Fruit fly (Drosophila melanogaster) whole organism, larva: ENCODE results near the gene CG5070.

Experiments
- noc ChIP-seq: fragments of 200-800 bp; sonication (Bioruptor generic); optimal IDR thresholded peaks from 3 replicates; lab custom pipeline; 2019; ENCODE audit warnings: missing biosample characterization, mild to moderate bottlenecking, missing genetic modification characterization, moderate library complexity

Gene CG5070

DNA sequence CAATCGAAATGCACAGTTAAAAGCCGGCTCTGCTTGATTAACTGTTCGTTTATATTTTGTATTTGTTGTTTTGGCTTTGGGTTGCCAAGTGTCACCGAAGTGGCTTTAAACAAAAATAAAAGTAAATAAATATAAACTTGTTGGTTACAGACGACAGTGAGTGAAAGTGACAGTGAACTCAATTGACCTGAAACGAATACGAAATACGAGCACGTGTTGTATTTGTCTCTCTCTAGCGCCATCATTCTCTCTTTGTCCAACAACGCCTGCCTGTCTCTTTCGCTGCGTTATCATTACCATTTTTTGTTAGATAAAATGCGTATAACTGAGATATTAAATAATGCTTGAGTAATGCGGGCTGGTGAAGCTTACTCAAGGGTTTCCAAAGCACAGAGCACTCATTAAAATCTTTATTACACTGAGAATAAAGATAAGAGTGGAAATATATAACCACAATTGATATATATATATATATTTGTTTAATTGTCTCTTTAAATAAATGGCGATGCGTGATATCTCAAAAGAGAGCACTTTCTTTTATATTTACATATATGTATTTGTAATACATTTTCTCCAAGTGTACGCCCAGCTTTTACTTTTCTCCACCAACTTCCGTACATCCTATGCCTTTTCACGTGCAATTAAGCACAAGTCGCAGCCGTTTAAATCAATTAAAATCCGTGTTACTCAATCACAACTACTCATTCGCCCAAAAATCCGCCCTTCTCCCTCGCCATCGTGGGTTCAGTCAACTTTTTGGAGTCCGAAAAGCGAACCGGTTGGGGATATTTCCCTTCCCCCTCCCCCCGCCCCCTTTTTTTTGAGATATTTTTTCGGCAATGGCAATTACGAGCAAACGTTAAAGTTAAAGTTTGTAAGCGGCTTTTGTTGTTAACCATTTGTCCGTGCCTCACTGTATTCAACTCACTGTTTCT lies 21.4 kb upstream of the CG5070 start:
- TF ChIP-seq noc: no peak

DNA sequence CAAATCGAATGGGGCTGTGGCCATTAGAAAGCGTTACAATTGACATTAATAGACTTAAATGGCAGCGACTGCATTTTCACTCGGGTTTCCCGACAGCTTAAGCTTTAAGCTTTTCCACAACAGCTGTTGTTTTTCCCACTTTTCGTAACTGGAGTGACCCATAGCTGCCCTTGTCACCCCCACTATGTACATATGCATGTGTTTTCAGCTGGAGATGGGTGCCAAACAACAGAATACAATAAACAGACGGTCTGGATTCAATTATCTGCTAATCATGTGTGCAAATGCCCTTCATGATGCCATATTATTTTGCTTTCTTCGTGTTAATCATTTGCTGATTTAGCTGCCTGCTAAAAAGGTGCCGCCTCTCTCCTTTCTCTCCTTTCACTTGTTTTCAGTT lies 19.4 kb upstream of the CG5070 start:
- no peak for TF ChIP-seq noc

- TF ChIP-seq noc: no peak
These were observed 16.5 kb upstream of the CG5070 start for dm6 chrX:17186432-17186831.

DNA sequence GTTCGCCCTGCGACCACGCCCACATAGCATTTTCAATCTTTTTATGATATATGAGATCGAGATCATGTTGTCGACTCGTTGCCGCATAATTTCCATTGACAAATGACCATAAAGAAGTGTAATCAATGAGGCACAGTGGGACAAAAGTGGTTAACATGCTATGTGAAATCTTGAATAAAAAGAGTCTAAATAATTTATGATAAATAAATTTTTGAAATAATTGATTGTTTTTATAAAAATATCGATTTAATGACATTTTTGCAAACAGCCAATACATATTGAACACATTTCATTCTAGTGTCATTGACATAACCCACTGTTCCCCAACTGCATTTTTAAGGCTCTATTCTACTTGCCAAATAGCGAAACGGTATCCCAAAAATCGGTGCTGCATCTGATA lies 15.4 kb upstream of the CG5070 start:
- no peak for TF ChIP-seq noc

dm6 chrX:17188167-17188566 lies 14.7 kb upstream of the CG5070 start:
- no peak for TF ChIP-seq noc

- TF ChIP-seq noc: no peak
These were observed 2.1 kb downstream of the CG5070 start for dm6 chrX:17205028-17205427.

DNA sequence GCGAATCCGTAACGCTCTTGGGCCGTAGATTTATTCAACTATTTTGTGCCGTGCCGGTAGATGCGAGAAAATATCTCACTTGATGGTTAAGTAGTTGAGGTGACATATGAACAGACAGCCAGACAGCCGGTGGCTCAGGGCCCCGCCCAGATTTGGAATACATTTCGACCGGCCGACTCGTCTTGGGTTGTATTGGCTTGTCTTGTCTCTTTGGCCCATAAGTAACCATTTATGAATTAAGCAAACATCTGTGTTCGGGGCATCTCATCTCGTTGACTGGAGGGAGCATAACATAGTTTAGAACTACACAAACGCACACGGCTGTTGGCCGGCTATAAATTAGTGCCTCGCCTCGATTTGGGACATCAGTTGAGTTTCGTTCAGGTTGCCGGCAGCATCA lies 3.1 kb downstream of the CG5070 start, which contains the start of gene CG32564:
Gene CG32564, plus strand, starts transcription at position 362 of the 400 bp plus-strand sequence.
- TF ChIP-seq noc: no peak

DNA sequence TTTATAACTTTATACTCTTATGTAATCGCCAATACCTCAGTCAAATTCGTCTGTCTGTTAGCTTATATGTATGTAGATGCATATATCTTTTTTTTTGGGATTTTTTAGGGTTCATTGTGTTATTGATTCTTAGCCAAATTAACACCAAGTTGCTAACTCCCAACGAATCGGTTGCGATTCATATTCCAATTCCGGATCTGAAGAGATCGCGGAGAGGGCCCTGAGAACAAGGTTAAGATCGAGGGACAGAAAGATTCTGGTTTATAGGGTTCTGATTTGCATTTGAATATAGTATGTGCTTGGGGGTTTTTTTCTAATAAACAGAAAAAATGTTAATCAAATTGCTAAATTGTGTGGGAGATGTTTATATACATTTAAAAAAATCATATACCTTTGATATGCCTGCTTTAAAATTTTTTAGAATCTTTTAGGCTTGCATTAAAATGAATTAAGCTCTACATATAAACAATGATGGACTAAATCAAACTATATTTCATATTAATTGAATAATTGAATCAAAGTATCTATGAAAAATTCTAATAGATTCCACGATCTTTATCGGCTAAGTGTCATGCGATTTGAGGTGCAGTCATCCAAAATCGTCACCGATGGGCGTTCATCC lies 5.1 kb downstream of the CG5070 start, which contains the start of gene CG32563:
Gene CG32563, plus strand, starts transcription at position 572 of the 622 bp plus-strand sequence.
- no peak for TF ChIP-seq noc

dm6 chrX:17209897-17210296 lies 7.0 kb downstream of the CG5070 start, which contains the start of gene CG12995:
CG12995 (minus strand) TSS chrX:17209997.
- no peak for TF ChIP-seq noc

- no peak for TF ChIP-seq noc
These were observed 9.1 kb downstream of the CG5070 start, which contains the start of gene CG18258 for dm6 chrX:17212007-17212406. CG18258 (plus strand) TSS chrX:17212307.

DNA sequence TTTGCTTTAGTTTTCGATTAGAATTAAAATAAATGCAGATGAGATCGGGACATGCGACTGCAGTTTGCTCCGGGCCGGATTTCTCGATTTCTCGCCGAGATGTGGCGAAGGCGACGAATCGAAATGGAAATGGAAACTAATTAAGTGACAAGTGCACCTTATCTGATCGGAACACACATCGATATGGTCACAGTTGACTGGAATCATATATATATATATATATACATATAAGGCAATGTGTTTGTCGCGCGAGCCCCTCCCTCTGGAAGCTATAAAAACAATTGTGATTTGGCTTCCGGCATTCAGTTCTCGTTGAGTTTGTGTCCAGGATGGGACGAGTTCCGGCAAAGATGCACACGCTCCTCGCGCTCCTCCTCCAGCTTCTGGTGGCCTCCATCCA lies 12.1 kb downstream of the CG5070 start, which contains the start of gene CG5162:
Gene CG5162, plus strand, starts transcription at position 301 of the 400 bp plus-strand sequence.
- no peak for TF ChIP-seq noc

DNA sequence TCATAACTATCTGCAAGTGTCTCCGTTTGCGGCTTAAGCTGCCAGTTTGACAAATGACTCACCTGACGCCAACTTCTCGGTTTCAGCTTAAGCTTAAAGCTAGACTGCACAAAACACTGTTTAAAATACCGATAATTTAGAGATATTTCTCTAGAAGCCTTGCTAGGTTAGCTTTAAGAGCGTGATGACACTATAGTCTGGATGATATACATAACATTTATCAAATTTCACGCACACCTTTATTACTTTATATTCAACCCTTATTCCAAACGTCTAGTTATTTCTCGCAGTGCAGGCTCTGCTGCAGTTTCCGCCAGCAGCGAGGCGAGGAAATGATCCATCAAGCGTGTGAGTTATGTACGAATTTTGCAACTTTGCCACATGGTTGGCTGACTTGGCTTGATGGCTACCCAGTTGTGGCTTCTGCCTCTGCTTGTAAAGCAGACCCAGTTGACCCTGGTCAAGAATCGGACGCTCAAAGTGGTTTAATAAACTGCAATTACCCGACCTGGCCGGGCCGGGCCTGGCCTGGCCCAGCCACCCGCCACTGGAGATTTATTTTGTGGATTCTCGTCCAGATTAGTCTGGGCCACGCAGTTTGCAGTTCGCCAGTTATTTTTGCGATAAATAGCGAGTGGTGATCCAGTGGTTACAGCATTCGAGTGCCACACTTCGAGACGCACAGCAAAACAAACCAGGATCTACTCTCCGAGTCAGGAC lies 15.5 kb downstream of the CG5070 start, which contains the start of gene CG12998:
Gene CG12998, plus strand, starts transcription at position 436 of the 720 bp plus-strand sequence.
- TF ChIP-seq noc: no peak

DNA sequence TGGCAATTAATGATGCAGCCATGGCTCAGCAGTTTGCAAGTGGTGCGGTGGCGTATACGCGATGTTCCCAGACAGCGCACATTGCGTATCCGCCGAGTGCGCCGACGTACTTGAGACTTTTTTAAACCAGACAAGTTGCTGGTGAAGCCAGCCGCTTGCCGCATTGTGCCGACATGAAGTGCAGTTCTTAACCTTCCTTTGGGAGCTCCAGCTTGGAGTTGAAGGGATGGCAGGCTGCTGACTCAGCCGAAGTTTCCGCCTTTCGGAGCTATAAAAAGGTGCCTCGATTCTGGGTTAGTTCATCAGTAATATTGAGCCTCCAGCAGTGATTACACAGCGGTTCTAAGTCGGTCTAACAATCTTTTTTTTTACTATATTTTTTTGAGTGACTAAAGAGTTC lies 18.2 kb downstream of the CG5070 start, which contains the start of gene CG5172:
Gene CG5172, plus strand, starts transcription at position 301 of the 400 bp plus-strand sequence.
- no peak for TF ChIP-seq noc

DNA sequence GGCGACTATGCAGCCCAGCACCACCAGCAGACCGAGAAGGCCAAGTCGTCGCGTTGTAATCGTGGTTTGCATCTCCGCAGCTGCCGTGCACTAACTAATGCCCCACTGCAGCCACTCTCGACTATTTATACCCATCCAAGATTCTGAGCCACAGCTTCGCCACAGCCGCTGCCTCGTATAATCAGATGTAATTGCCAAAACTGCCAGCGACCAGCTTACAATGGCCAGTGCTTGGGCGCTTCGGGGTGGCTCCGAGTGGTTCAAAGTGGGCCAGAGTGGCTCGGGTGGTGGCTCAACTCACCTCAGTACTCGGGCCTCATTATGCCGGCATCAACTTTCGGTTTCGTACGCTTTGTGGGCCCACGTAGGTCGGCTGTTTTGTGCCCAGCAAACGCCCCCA lies 20.8 kb downstream of the CG5070 start, which contains the start of gene CG34327:
Gene CG34327, minus strand, starts transcription at position 101 of the 400 bp plus-strand sequence.
- no peak for TF ChIP-seq noc

- TF ChIP-seq noc: no peak
These were observed 23.2 kb downstream of the CG5070 start for dm6 chrX:17225972-17226680.

DNA sequence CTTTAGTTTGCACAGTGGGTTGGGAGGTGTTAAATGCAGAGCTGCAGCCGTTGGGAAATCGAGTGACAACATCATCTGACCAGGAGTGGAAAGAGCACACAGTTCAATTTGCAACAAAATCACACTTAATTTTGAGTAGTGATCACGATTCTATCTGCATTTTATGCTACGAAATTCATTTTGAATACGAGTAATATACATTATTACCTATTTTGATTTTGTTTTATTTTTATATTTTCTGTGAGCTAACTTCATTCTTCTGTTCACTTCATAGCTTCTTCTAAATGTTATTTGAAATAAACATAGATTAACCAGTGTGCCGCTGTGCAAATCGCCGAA lies 23.7 kb downstream of the CG5070 start, which contains the start of gene CG10598:
Gene CG10598, minus strand, starts transcription at position 187 of the 339 bp plus-strand sequence.
- peak; percentile 9 for TF ChIP-seq noc
